Worm (Caenorhabditis elegans): ENCODE measurements around the gene syp-1.
A peak's percentile ranks its signal among the peaks of the same experiment; 100 is the strongest.

syp-1 gene

ce11 chrV:16390655-16391054 is 13.4 kb upstream of the syp-1 start, which contains the start of gene gst-44:
Gene gst-44, plus strand, starts transcription at chrV:16390891.
- no peak for TF ChIP-seq nhr-237 (tag; optimal IDR thresholded peaks at IDR 0.05)
- TF ChIP-seq ham-2 (GFP tag; optimal IDR thresholded peaks at IDR 0.05), result no peak
- TF ChIP-seq tbx-8 (GFP tag; optimal IDR thresholded peaks at IDR 0.05), result no peak
- TF ChIP-seq sem-2 (GFP tag; optimal IDR thresholded peaks at IDR 0.05), result no peak
- no peak for TF ChIP-seq nhr-28 (tag; optimal IDR thresholded peaks at IDR 0.05)

DNA sequence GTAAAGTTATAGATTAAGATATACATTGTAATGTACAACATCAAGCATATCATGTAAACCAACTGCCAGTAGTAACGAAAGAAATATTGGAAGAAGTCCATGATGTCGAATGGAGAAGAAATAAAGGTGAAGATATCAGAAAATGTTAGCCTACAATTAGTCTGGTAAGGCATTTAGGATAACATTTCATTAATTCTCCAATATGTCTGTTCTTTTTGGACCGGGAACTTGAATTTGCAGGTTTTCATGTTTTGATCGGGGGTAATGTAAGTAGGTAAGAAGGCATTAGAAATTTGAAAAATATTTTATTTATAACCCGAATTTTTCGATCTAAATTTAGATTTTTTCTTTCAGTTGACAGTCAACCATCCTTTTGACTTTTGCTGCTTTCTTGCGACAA is 10.3 kb upstream of the syp-1 start, which contains the start of gene srd-63:
TSS of gene srd-63 (minus strand) at position 101 of the 400 bp plus-strand sequence.
- TF ChIP-seq nhr-76 (tag; optimal IDR thresholded peaks at IDR 0.05), result no peak
- TF ChIP-seq ceh-39 (tag; optimal IDR thresholded peaks at IDR 0.05), result no peak
- TF ChIP-seq ham-2 (GFP tag; optimal IDR thresholded peaks at IDR 0.05), result no peak
- TF ChIP-seq mls-2 (tag; optimal IDR thresholded peaks at IDR 0.05), result no peak
- no peak for TF ChIP-seq elt-3 (tag; optimal IDR thresholded peaks at IDR 0.05)
- no peak for TF ChIP-seq bed-3 (GFP tag; optimal IDR thresholded peaks at IDR 0.05)
- no peak for TF ChIP-seq unc-120 (tag; optimal IDR thresholded peaks at IDR 0.05; ENCODE audit: poor library complexity, severe bottlenecking)
- TF ChIP-seq flh-1 (GFP tag; optimal IDR thresholded peaks at IDR 0.05), result no peak
- TF ChIP-seq drap-1 (GFP tag; optimal IDR thresholded peaks at IDR 0.05), result no peak
- no peak for TF ChIP-seq ceh-43 (GFP tag; optimal IDR thresholded peaks at IDR 0.05)
- no peak for TF ChIP-seq zip-8 (tag; optimal IDR thresholded peaks at IDR 0.05)
- no peak for TF ChIP-seq unc-39 (tag; optimal IDR thresholded peaks at IDR 0.05)
- TF ChIP-seq sptf-1 (tag; optimal IDR thresholded peaks at IDR 0.05), result no peak
- TF ChIP-seq blmp-1 (tag; optimal IDR thresholded peaks at IDR 0.05), result no peak
- TF ChIP-seq nhr-237 (tag; optimal IDR thresholded peaks at IDR 0.05), result no peak

ce11 chrV:16395131-16395530 is 8.9 kb upstream of the syp-1 start, which contains the start of gene F13A7.11:
Gene F13A7.11, minus strand, starts transcription at chrV:16395304.
- TF ChIP-seq nhr-76 (tag; optimal IDR thresholded peaks at IDR 0.05) (no peak), elt-3 (tag; optimal IDR thresholded peaks at IDR 0.05) (no peak), cnd-1 (tag; optimal IDR thresholded peaks at IDR 0.05) (no peak)

DNA sequence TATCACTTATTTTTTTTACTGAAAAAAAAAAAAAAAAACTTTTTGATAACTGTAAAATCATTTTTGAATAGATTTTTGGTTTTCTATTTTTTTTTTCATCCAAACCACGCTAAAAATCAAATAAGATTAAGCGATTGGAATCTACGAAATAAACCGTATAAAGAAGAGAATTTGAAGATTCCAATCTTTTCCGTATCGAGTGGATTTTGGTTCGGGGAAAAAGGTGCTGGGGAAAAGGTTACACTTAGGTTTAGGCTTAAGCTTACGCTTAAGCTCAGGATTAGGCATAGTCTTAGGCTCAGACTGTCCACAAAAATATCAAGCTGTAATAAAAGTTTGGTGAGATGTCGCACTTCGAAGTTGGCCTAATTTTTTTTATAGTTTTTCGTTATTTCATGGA is 8.3 kb upstream of the syp-1 start, which contains the start of gene F13A7.12:
TSS of gene F13A7.12 (plus strand) at position 301 of the 400 bp plus-strand sequence.
- TF ChIP-seq pha-4 (tag; optimal IDR thresholded peaks at IDR 0.05), result no peak
- TF ChIP-seq ceh-39 (tag; optimal IDR thresholded peaks at IDR 0.05), result no peak
- no peak for TF ChIP-seq lsy-2 (tag; optimal IDR thresholded peaks at IDR 0.05)
- no peak for TF ChIP-seq unc-120 (tag; optimal IDR thresholded peaks at IDR 0.05; ENCODE audit: poor library complexity, severe bottlenecking)
- no peak for TF ChIP-seq nhr-76 (tag; optimal IDR thresholded peaks at IDR 0.05)

- TF ChIP-seq drap-1 (GFP tag; optimal IDR thresholded peaks at IDR 0.05) (no peak), unc-120 (tag; optimal IDR thresholded peaks at IDR 0.05; ENCODE audit: poor library complexity, severe bottlenecking) (no peak), blmp-1 (tag; optimal IDR thresholded peaks at IDR 0.05) (no peak), flh-1 (GFP tag; optimal IDR thresholded peaks at IDR 0.05) (no peak), nhr-237 (tag; optimal IDR thresholded peaks at IDR 0.05) (no peak), nhr-2 (tag; optimal IDR thresholded peaks at IDR 0.05) (no peak), hlh-1 (tag; optimal IDR thresholded peaks at IDR 0.05) (no peak), pha-4 (tag; optimal IDR thresholded peaks at IDR 0.05) (no peak), ces-1 (GFP tag; optimal IDR thresholded peaks at IDR 0.05) (no peak), nhr-28 (tag; optimal IDR thresholded peaks at IDR 0.05) (no peak), lin-13 (tag; optimal IDR thresholded peaks at IDR 0.05) (no peak), nhr-76 (tag; optimal IDR thresholded peaks at IDR 0.05) (no peak), ceh-83 (GFP tag; optimal IDR thresholded peaks at IDR 0.05) (no peak), sem-2 (GFP tag; optimal IDR thresholded peaks at IDR 0.05) (no peak), mep-1 (tag; optimal IDR thresholded peaks at IDR 0.05) (no peak), mls-2 (tag; optimal IDR thresholded peaks at IDR 0.05) (no peak)
Measured at ce11 chrV:16399388-16399787, 4.7 kb upstream of the syp-1 start, which contains the start of gene sre-36. Gene sre-36, plus strand, starts transcription at chrV:16399688.

DNA sequence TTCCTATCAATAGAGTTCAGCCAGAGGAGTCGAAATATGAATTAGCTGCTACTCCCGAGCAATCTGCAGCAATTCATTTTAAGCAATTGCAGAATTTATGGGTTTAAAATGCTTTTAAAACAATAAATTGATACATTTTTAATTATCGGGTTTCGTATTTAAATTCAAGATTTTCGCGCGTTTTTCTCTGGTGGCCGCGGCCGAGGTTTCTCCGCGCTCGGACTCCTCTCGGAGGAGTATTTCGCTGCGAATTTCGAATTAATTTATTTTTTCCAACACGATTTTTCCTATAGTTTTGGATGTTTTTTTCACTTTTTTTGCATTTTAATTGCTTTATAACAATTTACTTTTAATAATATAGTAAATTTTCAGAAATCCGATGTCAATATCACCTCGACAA is 2.6 kb upstream of the syp-1 start, which contains the start of gene F13A7.14:
TSS of gene F13A7.14 (plus strand) at position 373 of the 400 bp plus-strand sequence.
- no peak for TF ChIP-seq ceh-83 (GFP tag; optimal IDR thresholded peaks at IDR 0.05)
- no peak for TF ChIP-seq flh-1 (GFP tag; optimal IDR thresholded peaks at IDR 0.05)
- no peak for TF ChIP-seq ceh-39 (tag; optimal IDR thresholded peaks at IDR 0.05)
- no peak for TF ChIP-seq mls-2 (tag; optimal IDR thresholded peaks at IDR 0.05)
- TF ChIP-seq sem-2 (GFP tag; optimal IDR thresholded peaks at IDR 0.05), result no peak
- no peak for TF ChIP-seq zip-8 (tag; optimal IDR thresholded peaks at IDR 0.05)
- no peak for TF ChIP-seq bed-3 (GFP tag; optimal IDR thresholded peaks at IDR 0.05)
- TF ChIP-seq unc-120 (tag; optimal IDR thresholded peaks at IDR 0.05; ENCODE audit: poor library complexity, severe bottlenecking), result no peak
- TF ChIP-seq lin-32 (GFP tag; optimal IDR thresholded peaks at IDR 0.05), result no peak
- TF ChIP-seq ham-2 (GFP tag; optimal IDR thresholded peaks at IDR 0.05), result no peak
- TF ChIP-seq blmp-1 (tag; optimal IDR thresholded peaks at IDR 0.05), result no peak
- no peak for TF ChIP-seq tbx-8 (GFP tag; optimal IDR thresholded peaks at IDR 0.05)
- TF ChIP-seq hlh-1 (tag; optimal IDR thresholded peaks at IDR 0.05), result no peak
- no peak for TF ChIP-seq mab-5 (tag; optimal IDR thresholded peaks at IDR 0.05)
- TF ChIP-seq nhr-28 (tag; optimal IDR thresholded peaks at IDR 0.05), result no peak
- no peak for TF ChIP-seq unc-62 (GFP tag; optimal IDR thresholded peaks at IDR 0.05)
- TF ChIP-seq nhr-2 (tag; optimal IDR thresholded peaks at IDR 0.05), result no peak
- no peak for TF ChIP-seq snpc-4 (tag; optimal IDR thresholded peaks at IDR 0.05)
- no peak for TF ChIP-seq drap-1 (GFP tag; optimal IDR thresholded peaks at IDR 0.05)
- no peak for TF ChIP-seq M03D4.4 (tag; optimal IDR thresholded peaks at IDR 0.05)
- peak; percentile 17 for TF ChIP-seq mep-1 (tag; optimal IDR thresholded peaks at IDR 0.05)
- TF ChIP-seq sptf-1 (tag; optimal IDR thresholded peaks at IDR 0.05), result peak; percentile 38
- TF ChIP-seq nhr-76 (tag; optimal IDR thresholded peaks at IDR 0.05), result no peak
- TF ChIP-seq lin-13 (tag; optimal IDR thresholded peaks at IDR 0.05), result peak; percentile 22
- TF ChIP-seq cnd-1 (tag; optimal IDR thresholded peaks at IDR 0.05), result no peak
- no peak for TF ChIP-seq elt-3 (tag; optimal IDR thresholded peaks at IDR 0.05)
- TF ChIP-seq ztf-11 (tag; optimal IDR thresholded peaks at IDR 0.05), result no peak
- TF ChIP-seq ces-1 (GFP tag; optimal IDR thresholded peaks at IDR 0.05), result peak; percentile 52
- TF ChIP-seq nhr-12 (tag; optimal IDR thresholded peaks at IDR 0.05), result no peak
- TF ChIP-seq elt-1 (tag; optimal IDR thresholded peaks at IDR 0.05; ENCODE audit: borderline replicate concordance, insufficient read depth), result no peak
- peak; percentile 21 for TF ChIP-seq ceh-43 (GFP tag; optimal IDR thresholded peaks at IDR 0.05)

All from whole organism, mixed stage, embryonic.